Worm (Caenorhabditis elegans) whole organism, early embryonic: ENCODE measurements around the gene srh-27.

Experiments
- ama-1 ChIP-seq: fragments of 150-350 bp; optimal IDR thresholded peaks from 2 replicates; lab custom pipeline; 2014
- ceh-13 ChIP-seq: fragments of 200-800 bp; sonication (Bioruptor generic); optimal IDR thresholded peaks from 2 replicates; lab custom pipeline; 2018; ENCODE audit warnings: mild to moderate bottlenecking, missing genetic modification characterization, missing compliant biosample characterization
- ceh-36 ChIP-seq: sonication (generic microtip); optimal IDR thresholded peaks from 2 replicates; lab custom pipeline; 2016; ENCODE audit warnings: missing genetic modification characterization, inconsistent platforms, missing compliant biosample characterization
- ets-7 ChIP-seq: sonication (generic microtip); optimal IDR thresholded peaks from 2 replicates; lab custom pipeline; 2016; ENCODE audit warnings: missing genotype, missing genetic modification characterization, missing compliant biosample characterization
- flt-1 ChIP-seq: fragments of 200-800 bp; sonication (Bioruptor generic); IDR thresholded peaks from 2 replicates; pipeline ENCODE4 v1.3.6; 2022; ENCODE audit warnings: missing genetic modification characterization, missing compliant biosample characterization
- hmbx-1 ChIP-seq: sonication (generic microtip); optimal IDR thresholded peaks from 2 replicates; lab custom pipeline; 2016; ENCODE audit warnings: mild to moderate bottlenecking, missing genetic modification characterization, missing compliant biosample characterization
- hmg-4 ChIP-seq: fragments of 200-800 bp; sonication (Bioruptor generic); optimal IDR thresholded peaks from 2 replicates; lab custom pipeline; 2018; ENCODE audit warnings: mild to moderate bottlenecking, missing genetic modification characterization, missing compliant biosample characterization
- hnd-1 ChIP-seq: sonication (generic microtip); optimal IDR thresholded peaks from 2 replicates; lab custom pipeline; 2016; ENCODE audit warnings: missing genetic modification characterization, missing compliant biosample characterization
- pes-1 ChIP-seq: fragments of 200-800 bp; sonication (Bioruptor generic); IDR thresholded peaks from 2 replicates; pipeline ENCODE4 v1.3.6; 2022; ENCODE audit warnings: missing genetic modification reagents, missing genetic modification characterization, missing compliant biosample characterization
- scrt-1 ChIP-seq: fragments of 200-800 bp; sonication (Bioruptor generic); IDR thresholded peaks from 2 replicates; pipeline ENCODE4 v1.3.6; 2022; ENCODE audit warnings: missing genetic modification characterization, missing compliant biosample characterization
- sea-1 ChIP-seq: fragments of 200-800 bp; sonication (Bioruptor generic); conservative IDR thresholded peaks from 2 replicates; pipeline ENCODE4 v1.3.6; 2022; ENCODE audit warnings: missing genetic modification characterization, missing compliant biosample characterization
- tbx-11 ChIP-seq: fragments of 200-800 bp; sonication (Bioruptor generic); IDR thresholded peaks from 2 replicates; pipeline ENCODE4 v1.3.6; 2022; ENCODE audit warnings: missing genetic modification characterization, missing compliant biosample characterization
- tbx-37 ChIP-seq: fragments of 200-800 bp; sonication (Bioruptor generic); conservative IDR thresholded peaks from 2 replicates; pipeline ENCODE4 v1.3.6; 2022; ENCODE audit warnings: missing genetic modification reagents, missing genetic modification characterization, missing compliant biosample characterization

DNA sequence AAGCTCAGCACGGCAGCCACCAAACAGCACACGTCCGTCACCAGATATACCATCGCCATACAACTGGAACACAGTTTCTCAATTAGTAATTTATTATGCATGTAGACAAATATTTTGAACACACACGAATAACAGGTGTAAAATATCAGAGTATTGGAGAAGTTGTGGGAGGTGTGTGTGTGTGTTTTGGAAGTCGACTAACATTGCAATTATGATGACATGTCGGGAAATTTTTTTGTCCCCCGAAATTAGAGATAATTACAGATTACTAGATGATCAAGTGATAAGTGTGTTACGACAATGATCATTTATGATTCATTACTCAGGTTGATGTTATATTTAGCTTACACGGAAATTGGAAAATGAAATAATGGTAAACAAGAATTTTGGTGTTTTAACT is 18.6 kb upstream of the srh-27 start, which contains the start of gene Y57A10C.8:
- no peak for TF ChIP-seq scrt-1 (GFP tag; lab: Robert Waterston, UW)
- TF ChIP-seq ets-7 (tag; lab: Kevin White, UChicago) = no peak
- no peak for TF ChIP-seq ama-1
- TF ChIP-seq sea-1 = no peak
- no peak for TF ChIP-seq ceh-13 (GFP tag; lab: Kevin White, UChicago)
- no peak for TF ChIP-seq flt-1 (GFP tag; lab: Robert Waterston, UW)
- no peak for TF ChIP-seq pes-1 (GFP tag; lab: Robert Waterston, UW)
- TF ChIP-seq ceh-36 (tag; lab: Kevin White, UChicago) = no peak
- TF ChIP-seq tbx-37 (GFP tag; lab: Robert Waterston, UW) = no peak
- TF ChIP-seq hnd-1 (tag; lab: Kevin White, UChicago) = no peak
- TF ChIP-seq hmg-4 (GFP tag; lab: Kevin White, UChicago) = no peak
- no peak for TF ChIP-seq tbx-11 (GFP tag; lab: Robert Waterston, UW)
- no peak for TF ChIP-seq hmbx-1 (tag; lab: Kevin White, UChicago)
